Fruit fly (Drosophila melanogaster) whole organism, wandering third instar larva: ENCODE results near the gene CG33322.

Source experiments
- Abd-B ChIP-seq: fragments of >200 bp; optimal IDR thresholded peaks from 2 replicates; lab custom pipeline; 2017; ENCODE audit warnings: missing biosample characterization, missing genetic modification characterization
- CG32264 ChIP-seq: fragments of 200-800 bp; sonication (Bioruptor generic); optimal IDR thresholded peaks from 2 replicates; lab custom pipeline; 2016; ENCODE audit warnings: missing biosample characterization, missing genetic modification characterization
- Dif ChIP-seq: fragments of 200-275, 200-300 bp; sonication (Bioruptor generic); optimal IDR thresholded peaks from 2 replicates; lab custom pipeline; 2018; ENCODE audit warnings: missing biosample characterization, missing genetic modification characterization; ENCODE audit not compliant: partially characterized antibody
- Hnf4 ChIP-seq: fragments of 200-800 bp; sonication (Bioruptor generic); optimal IDR thresholded peaks from 2 replicates; lab custom pipeline; 2016; ENCODE audit warnings: missing biosample characterization, mild to moderate bottlenecking, missing genetic modification characterization
- Jra ChIP-seq: sonication (Bioruptor generic); optimal IDR thresholded peaks from 2 replicates; lab custom pipeline; 2016; ENCODE audit warnings: missing biosample characterization, missing genetic modification characterization
- Mio ChIP-seq: sonication (Bioruptor generic); optimal IDR thresholded peaks from 2 replicates; lab custom pipeline; 2016; ENCODE audit warnings: missing biosample characterization, missing genetic modification characterization
- Vsx2 ChIP-seq: fragments of 200-300, 225-300 bp; sonication (Bioruptor generic); optimal IDR thresholded peaks from 2 replicates; lab custom pipeline; 2018; ENCODE audit warnings: missing biosample characterization, missing genetic modification characterization; ENCODE audit not compliant: partially characterized antibody
- fru ChIP-seq: fragments of 200-800 bp; sonication (Bioruptor generic); optimal IDR thresholded peaks from 3 replicates; lab custom pipeline; 2016; ENCODE audit warnings: missing biosample characterization, mild to moderate bottlenecking, missing genetic modification characterization
- pan ChIP-seq: fragments of >200 bp; optimal IDR thresholded peaks from 2 replicates; lab custom pipeline; 2017
- sv ChIP-seq: fragments of 200-800 bp; sonication (Bioruptor generic); optimal IDR thresholded peaks from 3 replicates; lab custom pipeline; 2016; ENCODE audit warnings: missing biosample characterization, missing genetic modification characterization

DNA sequence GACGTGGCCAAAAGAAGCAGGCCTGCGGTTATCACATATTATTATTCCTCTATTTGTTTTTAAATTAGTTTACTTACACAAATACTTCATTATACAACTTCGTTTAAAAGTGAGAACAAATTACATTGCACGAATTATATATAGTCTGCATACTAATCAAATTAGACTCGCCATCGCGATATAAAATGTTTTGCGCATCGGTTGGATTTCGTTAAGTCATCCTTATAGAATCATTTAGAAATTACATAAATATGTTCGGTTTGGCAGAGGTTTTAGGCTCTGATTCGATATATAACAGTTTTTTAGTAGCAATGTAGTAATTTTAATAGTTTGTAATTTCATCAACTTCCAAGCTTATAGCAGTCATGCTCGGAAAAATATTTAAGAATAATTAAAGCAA, 21.8 kb upstream of the CG33322 start, which contains the start of gene Spn38F:
- TF ChIP-seq Vsx2 (GFP tag; lab: Kevin White, UChicago) (no peak), Hnf4 (no peak), Jra (GFP tag; lab: Kevin White, UChicago) (no peak), Abd-B (GFP tag; lab: Kevin White, UChicago) (no peak), fru (no peak), Mio (no peak), Dif (GFP tag; lab: Kevin White, UChicago) (no peak), sv (GFP tag; lab: Kevin White, UChicago) (no peak), pan (lab: Kevin White, UChicago) (no peak), CG32264 (GFP tag; lab: Kevin White, UChicago) (no peak)
